Worm (Caenorhabditis elegans) whole organism, early embryonic: ENCODE data around the gene Y43F4B.10.

Experiments
- aly-1 ChIP-seq: sonication (generic microtip); optimal IDR thresholded peaks from 2 replicates; lab custom pipeline; 2016; ENCODE audit warnings: missing genetic modification characterization, missing compliant biosample characterization
- ama-1 ChIP-seq: fragments of 150-350 bp; optimal IDR thresholded peaks from 2 replicates; lab custom pipeline; 2014
- ceh-13 ChIP-seq: fragments of 200-800 bp; sonication (Bioruptor generic); optimal IDR thresholded peaks from 2 replicates; lab custom pipeline; 2018; ENCODE audit warnings: mild to moderate bottlenecking, missing genetic modification characterization, missing compliant biosample characterization
- ceh-36 ChIP-seq: sonication (generic microtip); optimal IDR thresholded peaks from 2 replicates; lab custom pipeline; 2016; ENCODE audit warnings: missing genetic modification characterization, inconsistent platforms, missing compliant biosample characterization
- tbx-11 ChIP-seq: fragments of 200-800 bp; sonication (Bioruptor generic); IDR thresholded peaks from 2 replicates; pipeline ENCODE4 v1.3.6; 2022; ENCODE audit warnings: missing genetic modification characterization, missing compliant biosample characterization

- TF ChIP-seq aly-1 (tag; lab: Kevin White, UChicago) = no peak
- no peak for TF ChIP-seq ceh-36 (tag; lab: Kevin White, UChicago)
- no peak for TF ChIP-seq ama-1 (lab: Kevin White, UChicago)
- no peak for TF ChIP-seq ceh-13 (GFP tag; lab: Kevin White, UChicago)
- no peak for TF ChIP-seq tbx-11 (GFP tag; lab: Robert Waterston, UW)
Observed at ce11 chrIII:13307107-13307506, 6.8 kb upstream of the Y43F4B.10 start, which contains the start of the genes klp-19 and slc-36.1.
